Fruit fly (Drosophila melanogaster) Kc167 (cell line): ENCODE measurements around the gene spz.

Experiments
- insv ChIP-seq: fragments of >200 bp; optimal IDR thresholded peaks from 3 replicates; lab custom pipeline; 2018; ENCODE audit warnings: missing external identifiers
- psq ChIP-seq: fragments of >200 bp; optimal IDR thresholded peaks from 2 replicates; lab custom pipeline; 2017; ENCODE audit warnings: missing external identifiers
- ttk ChIP-seq: sonication (Bioruptor generic); optimal IDR thresholded peaks from 2 replicates; lab custom pipeline; 2017; ENCODE audit warnings: missing external identifiers

DNA sequence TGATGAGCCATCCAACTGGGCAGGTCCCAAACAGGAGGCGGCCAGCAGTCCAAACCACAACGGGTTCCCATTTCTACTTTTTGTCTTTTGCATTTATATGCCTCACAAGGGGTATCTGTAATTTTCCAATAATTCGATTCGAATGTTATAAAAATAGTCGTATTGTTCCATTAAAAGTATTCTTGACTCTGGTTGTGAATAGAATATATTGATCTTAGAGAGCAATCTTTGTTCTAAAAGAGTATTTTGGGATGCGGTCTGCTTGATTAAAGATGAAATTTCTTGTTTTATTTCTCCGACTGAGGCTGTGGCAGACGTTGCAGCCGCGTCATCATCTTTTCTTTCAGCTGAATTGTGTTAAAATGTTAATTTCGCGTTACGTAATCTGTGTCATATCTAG is 35.9 kb downstream of the spz start:
- TF ChIP-seq insv (lab: Kevin White, UChicago) (no peak), ttk (lab: Kevin White, UChicago) (no peak), psq (lab: Kevin White, UChicago) (no peak)
